Fruit fly (Drosophila melanogaster) whole organism, embryonic: ENCODE data around the gene Socs36E.

ENCODE experiments used
- CG10209 ChIP-seq: fragments of 200-800 bp; sonication (Bioruptor generic); optimal IDR thresholded peaks from 3 replicates; lab custom pipeline; 2017; ENCODE audit warnings: missing biosample characterization, mild to moderate bottlenecking, missing genetic modification characterization, missing genetic modification reagents
- CG10654 ChIP-seq: fragments of 200-800 bp; sonication (Bioruptor generic); optimal IDR thresholded peaks from 2 replicates; lab custom pipeline; 2016; ENCODE audit warnings: missing biosample characterization, missing genetic modification characterization
- CG11504 ChIP-seq: fragments of 200-800 bp; sonication (Bioruptor generic); optimal IDR thresholded peaks from 3 replicates; lab custom pipeline; 2019; ENCODE audit warnings: missing biosample characterization, mild to moderate bottlenecking, missing genetic modification characterization, moderate library complexity
- CG12659 ChIP-seq: fragments of 200-800 bp; sonication (Bioruptor generic); optimal IDR thresholded peaks from 3 replicates; lab custom pipeline; 2017; ENCODE audit warnings: mild to moderate bottlenecking, missing biosample characterization, missing genetic modification reagents, missing genetic modification characterization
- CG13296 ChIP-seq: fragments of 200-800 bp; sonication (Bioruptor generic); optimal IDR thresholded peaks from 3 replicates; lab custom pipeline; 2018; ENCODE audit warnings: missing biosample characterization, mild to moderate bottlenecking, missing genetic modification characterization
- CG14667 ChIP-seq: fragments of 200-800 bp; sonication (Bioruptor generic); IDR thresholded peaks from 2 replicates; pipeline ENCODE4 v1.3.6; 2022; ENCODE audit warnings: missing biosample characterization, missing genetic modification characterization
- CG15514 ChIP-seq: fragments of 200-800 bp; sonication (Bioruptor generic); optimal IDR thresholded peaks from 3 replicates; lab custom pipeline; 2017; ENCODE audit warnings: missing biosample characterization, missing genetic modification characterization, mild to moderate bottlenecking, moderate library complexity, missing genetic modification reagents
- CG16863 ChIP-seq: fragments of 200-800 bp; sonication (Bioruptor generic); optimal IDR thresholded peaks from 3 replicates; lab custom pipeline; 2016; ENCODE audit warnings: missing biosample characterization, missing genetic modification characterization
- CG17328 ChIP-seq: fragments of 200-800 bp; sonication (Bioruptor generic); IDR thresholded peaks from 2 replicates; pipeline ENCODE4 v1.3.6; 2022; ENCODE audit warnings: missing biosample characterization, missing genetic modification characterization
- CG17802 ChIP-seq: fragments of 200-800 bp; sonication (Bioruptor generic); optimal IDR thresholded peaks from 2 replicates; lab custom pipeline; 2018; ENCODE audit warnings: missing biosample characterization, mild to moderate bottlenecking, missing genetic modification characterization, moderate library complexity
- CG17912 ChIP-seq: fragments of 200-800 bp; sonication (Bioruptor generic); optimal IDR thresholded peaks from 2 replicates; lab custom pipeline; 2018; ENCODE audit warnings: missing biosample characterization, mild to moderate bottlenecking, missing genetic modification characterization
- CG31388 ChIP-seq: fragments of 200-800 bp; sonication (Bioruptor generic); optimal IDR thresholded peaks from 2 replicates; lab custom pipeline; 2016; ENCODE audit warnings: missing biosample characterization, missing genetic modification characterization
- CG3281 ChIP-seq: fragments of 200-800 bp; sonication (Bioruptor generic); optimal IDR thresholded peaks from 3 replicates; lab custom pipeline; 2017; ENCODE audit warnings: missing biosample characterization, mild to moderate bottlenecking, missing genetic modification characterization
- CG34422 ChIP-seq: fragments of 200-800 bp; sonication (Bioruptor generic); IDR thresholded peaks from 3 replicates; pipeline ENCODE4 v1.3.6; 2022; ENCODE audit warnings: missing biosample characterization, missing genetic modification characterization
- CG5953 ChIP-seq: fragments of 200-800 bp; sonication (Bioruptor generic); IDR thresholded peaks from 2 replicates; pipeline ENCODE4 v1.3.6; 2022; ENCODE audit warnings: missing biosample characterization, missing genetic modification characterization
- CG7357 ChIP-seq: fragments of 200-800 bp; sonication (Bioruptor generic); IDR thresholded peaks from 3 replicates; pipeline ENCODE4 v1.3.6; 2022; ENCODE audit warnings: missing biosample characterization, missing genetic modification characterization
- CG8290 ChIP-seq, 3 experiments: fragments of 200-800 bp; sonication (Bioruptor generic); optimal IDR thresholded peaks; 2 replicates each; lab custom pipeline; 2016 to 2019; ENCODE audit warnings: missing biosample characterization in 3 of 3, missing genetic modification characterization in 3 of 3, mild to moderate bottlenecking in 2 of 3, moderate library complexity in 1 of 3
- CG8478 ChIP-seq: fragments of >200 bp; optimal IDR thresholded peaks from 2 replicates; lab custom pipeline; 2018
- CG9727 ChIP-seq: fragments of 200-800 bp; sonication (Bioruptor generic); optimal IDR thresholded peaks from 3 replicates; lab custom pipeline; 2017; ENCODE audit warnings: missing biosample characterization, mild to moderate bottlenecking, missing genetic modification characterization
- CrebB ChIP-seq: fragments of 200-800 bp; sonication (Bioruptor generic); optimal IDR thresholded peaks from 3 replicates; lab custom pipeline; 2018; ENCODE audit warnings: missing biosample characterization, mild to moderate bottlenecking, missing genetic modification characterization
- E2f1 ChIP-seq: fragments of 200-800 bp; sonication (Bioruptor generic); IDR thresholded peaks from 2 replicates; pipeline ENCODE4 v1.3.6; 2022; ENCODE audit warnings: missing biosample characterization, missing genetic modification characterization
- GATAe ChIP-seq: fragments of 200-800 bp; sonication (Bioruptor generic); conservative IDR thresholded peaks from 2 replicates; pipeline ENCODE4 v1.3.6; 2022; ENCODE audit warnings: missing biosample characterization, missing genetic modification characterization
- H15 ChIP-seq: fragments of 200-800 bp; sonication (Bioruptor generic); IDR thresholded peaks from 3 replicates; pipeline ENCODE4 v1.3.6; 2022; ENCODE audit warnings: missing biosample characterization, missing genetic modification characterization
- H2.0 ChIP-seq: fragments of 200-800 bp; sonication (Bioruptor generic); IDR thresholded peaks from 2 replicates; pipeline ENCODE4 v1.3.6; 2022; ENCODE audit warnings: missing biosample characterization, missing genetic modification characterization
- Hr39 ChIP-seq: fragments of >200 bp; optimal IDR thresholded peaks from 2 replicates; lab custom pipeline; 2017
- NC2β ChIP-seq: fragments of 200-800 bp; sonication (Bioruptor generic); optimal IDR thresholded peaks from 2 replicates; lab custom pipeline; 2016; ENCODE audit warnings: missing biosample characterization, missing genetic modification characterization
- Nf-YC ChIP-seq: fragments of 200-800 bp; optimal IDR thresholded peaks from 3 replicates; lab custom pipeline; 2019; ENCODE audit warnings: missing biosample characterization, mild to moderate bottlenecking, missing genetic modification characterization, moderate library complexity
- Optix ChIP-seq: fragments of 200-800 bp; sonication (Bioruptor generic); IDR thresholded peaks from 3 replicates; pipeline ENCODE4 v1.3.6; 2022; ENCODE audit warnings: missing biosample characterization, missing genetic modification characterization
- Xbp1 ChIP-seq: fragments of 200-800 bp; sonication (Bioruptor generic); optimal IDR thresholded peaks from 3 replicates; lab custom pipeline; 2016; ENCODE audit warnings: missing biosample characterization, mild to moderate bottlenecking, missing genetic modification characterization
- ac ChIP-seq: fragments of 200-800 bp; sonication (Bioruptor generic); optimal IDR thresholded peaks from 3 replicates; lab custom pipeline; 2017; ENCODE audit warnings: missing biosample characterization, mild to moderate bottlenecking, missing genetic modification characterization
- ato ChIP-seq: fragments of 200-800 bp; sonication (Bioruptor generic); IDR thresholded peaks from 2 replicates; pipeline ENCODE4 v1.3.6; 2022; ENCODE audit warnings: missing biosample characterization, missing genetic modification characterization; ENCODE audit not compliant: partially characterized antibody
- bab2 ChIP-seq: fragments of 200-800 bp; sonication (Bioruptor generic); optimal IDR thresholded peaks from 2 replicates; lab custom pipeline; 2016; ENCODE audit warnings: missing biosample characterization, missing genetic modification characterization
- bigmax ChIP-seq: fragments of 200-800 bp; sonication (Bioruptor generic); optimal IDR thresholded peaks from 2 replicates; lab custom pipeline; 2018; ENCODE audit warnings: missing biosample characterization, mild to moderate bottlenecking, missing genetic modification characterization
- ems ChIP-seq: fragments of 200-800 bp; sonication (Bioruptor generic); optimal IDR thresholded peaks from 3 replicates; lab custom pipeline; 2016; ENCODE audit warnings: missing biosample characterization, missing genetic modification characterization
- eve ChIP-seq, 2 experiments: fragments of >200 bp; optimal IDR thresholded peaks; 2 replicates each; lab custom pipeline; 2017; ENCODE audit warnings: missing biosample characterization in 2 of 2, missing genetic modification characterization in 2 of 2
- fu2 ChIP-seq: fragments of 200-800 bp; sonication (Bioruptor generic); optimal IDR thresholded peaks from 2 replicates; lab custom pipeline; 2016; ENCODE audit warnings: missing biosample characterization, missing genetic modification characterization
- gcm2 ChIP-seq: fragments of 200-800 bp; sonication (Bioruptor generic); optimal IDR thresholded peaks from 2 replicates; lab custom pipeline; 2016; ENCODE audit warnings: missing biosample characterization, missing genetic modification characterization
- grau ChIP-seq: fragments of 200-800 bp; optimal IDR thresholded peaks from 3 replicates; lab custom pipeline; 2019; ENCODE audit warnings: missing biosample characterization, mild to moderate bottlenecking, missing genetic modification characterization, moderate library complexity
- hth ChIP-seq: fragments of >200 bp; optimal IDR thresholded peaks from 2 replicates; lab custom pipeline; 2017; ENCODE audit warnings: inconsistent platforms
- jigr1 ChIP-seq: fragments of 200-800 bp; sonication (Bioruptor generic); IDR thresholded peaks from 3 replicates; pipeline ENCODE4 v1.3.6; 2022; ENCODE audit warnings: missing biosample characterization, missing genetic modification characterization
- jing ChIP-seq: fragments of 200-800 bp; sonication (Bioruptor generic); optimal IDR thresholded peaks from 2 replicates; lab custom pipeline; 2018; ENCODE audit warnings: missing biosample characterization, mild to moderate bottlenecking, missing genetic modification characterization
- lbe ChIP-seq: fragments of 200-800 bp; sonication (Bioruptor generic); optimal IDR thresholded peaks from 2 replicates; lab custom pipeline; 2016; ENCODE audit warnings: missing biosample characterization, mild to moderate bottlenecking, missing genetic modification characterization
- mirr ChIP-seq: fragments of 200-800 bp; sonication (Bioruptor generic); optimal IDR thresholded peaks from 3 replicates; lab custom pipeline; 2018; ENCODE audit warnings: missing biosample characterization, mild to moderate bottlenecking, missing genetic modification characterization
- odd ChIP-seq: fragments of 200-800 bp; sonication (Bioruptor generic); optimal IDR thresholded peaks from 2 replicates; lab custom pipeline; 2017; ENCODE audit warnings: missing biosample characterization, mild to moderate bottlenecking, missing genetic modification characterization
- sc ChIP-seq, 3 experiments: fragments of >200 bp in 2 of 3; fragments of 200-800 bp in 1 of 3; sonication (Bioruptor generic) in 1 of 3; optimal IDR thresholded peaks; 2 replicates in 2 of 3; 3 replicates in 1 of 3; lab custom pipeline; 2017; ENCODE audit warnings: mild to moderate bottlenecking in 1 of 3, missing biosample characterization in 1 of 3, missing genetic modification characterization in 1 of 3, missing genetic modification reagents in 1 of 3
- sisA ChIP-seq: fragments of 200-800 bp; sonication (Bioruptor generic); IDR thresholded peaks from 2 replicates; pipeline ENCODE4 v1.3.6; 2022; ENCODE audit warnings: missing biosample characterization, missing genetic modification characterization
- sqz ChIP-seq: fragments of 200-800 bp; sonication (Bioruptor generic); optimal IDR thresholded peaks from 3 replicates; lab custom pipeline; 2018; ENCODE audit warnings: missing biosample characterization, mild to moderate bottlenecking, missing genetic modification characterization
- ssp ChIP-seq: fragments of 200-800 bp; sonication (Bioruptor generic); IDR thresholded peaks from 2 replicates; pipeline ENCODE4 v1.3.6; 2022; ENCODE audit warnings: missing biosample characterization, missing genetic modification characterization
- yki ChIP-seq: fragments of >200 bp; optimal IDR thresholded peaks from 3 replicates; lab custom pipeline; 2018

Socs36E gene

DNA sequence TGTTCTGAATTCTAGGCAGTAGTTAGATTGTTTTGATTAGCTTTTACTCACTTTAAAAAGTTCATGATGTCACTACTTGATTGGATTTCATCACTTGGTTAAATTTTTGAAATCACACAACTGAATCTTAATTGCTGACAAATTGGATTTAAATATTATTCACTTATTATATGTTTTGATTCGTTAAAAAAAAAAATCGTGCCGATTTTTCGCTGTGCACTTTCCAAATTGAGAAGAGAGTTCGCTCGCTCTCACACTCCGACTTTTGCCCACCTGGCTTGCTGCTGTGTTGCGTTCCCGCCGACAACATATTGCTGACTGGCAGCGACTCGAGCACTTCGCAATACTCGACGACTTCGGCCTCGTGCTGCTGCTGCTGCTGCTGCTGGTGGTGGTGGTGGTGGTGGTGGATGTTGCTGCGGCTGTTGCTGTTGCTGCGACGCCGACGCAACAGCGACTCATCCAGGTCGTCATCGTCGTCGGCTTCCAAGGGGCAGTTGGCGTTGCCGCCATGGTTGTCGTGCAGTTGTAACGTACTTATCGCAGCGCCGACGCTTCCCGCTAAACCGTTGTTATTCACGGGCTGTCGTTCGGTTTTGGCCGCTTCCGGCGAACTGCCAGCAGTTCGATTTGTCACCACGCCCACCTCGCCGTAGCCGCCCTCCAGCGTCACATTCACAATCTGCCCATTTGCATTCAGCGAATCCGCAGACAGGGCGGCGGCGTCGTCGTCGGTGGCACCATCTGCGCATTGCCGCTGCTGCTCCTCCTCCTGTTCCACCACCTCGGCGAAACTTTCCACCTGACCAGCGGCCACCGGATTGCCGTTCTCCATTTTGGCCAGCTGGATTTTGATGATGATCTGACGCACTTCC is 10.5 kb downstream of the Socs36E start (continued):
- 0 out of 2 replicates have a peak, but pooled peaks have one; percentile 4 for TF ChIP-seq ssp
- TF ChIP-seq CG7357 (GFP tag; lab: Robert Waterston, UW): peak; percentile 60; the same call in 2 of the 3 replicates
- peak; percentile 43 for TF ChIP-seq CG13296 (GFP tag; lab: Kevin White, UChicago)
- TF ChIP-seq CG16863 (GFP tag; lab: Kevin White, UChicago): peak; percentile 56
- peak; percentile 68 for TF ChIP-seq CG9727 (GFP tag; lab: Kevin White, UChicago)
- TF ChIP-seq ato (GFP tag; lab: Robert Waterston, UW): no peak
- peak; percentile 62 for TF ChIP-seq CG10209
- peak; percentile 40 for TF ChIP-seq ems (GFP tag; lab: Kevin White, UChicago)
- TF ChIP-seq mirr (GFP tag; lab: Kevin White, UChicago): peak; percentile 51
- peak; percentile 30 for TF ChIP-seq jing
- no peak for TF ChIP-seq CG14667 (GFP tag; lab: Robert Waterston, UW)
- peak; percentile 49 for TF ChIP-seq odd
- TF ChIP-seq CG34422 (GFP tag; lab: Robert Waterston, UW): peak; percentile 38; the same call in 2 of the 3 replicates
- TF ChIP-seq lbe: peak; percentile 48
- TF ChIP-seq CG17912 (GFP tag; lab: Kevin White, UChicago): no peak
- no peak for TF ChIP-seq jigr1 (GFP tag; lab: Robert Waterston, UW)
- peak; percentile 68 for TF ChIP-seq Xbp1 (GFP tag; lab: Kevin White, UChicago)
- TF ChIP-seq CG12659 (GFP tag; lab: Kevin White, UChicago): peak; percentile 68
- peak; percentile 43 for TF ChIP-seq bab2 (GFP tag; lab: Kevin White, UChicago)
- peak; percentile 38; the same call in 1 of the 2 replicates for TF ChIP-seq sisA (GFP tag; lab: Robert Waterston, UW)
- peak; percentile 54 for TF ChIP-seq CG17328 (GFP tag; lab: Robert Waterston, UW)
- no peak for TF ChIP-seq bigmax (GFP tag; lab: Kevin White, UChicago)
- peak; percentile 47 for TF ChIP-seq E2f1 (GFP tag; lab: Robert Waterston, UW)
- TF ChIP-seq eve (GFP tag; optimal IDR thresholded peaks at IDR 0.05; lab: Kevin White, UChicago): no peak
- peak; percentile 9 for TF ChIP-seq NC2β
- TF ChIP-seq grau (tag; lab: Kevin White, UChicago): peak; percentile 69
- TF ChIP-seq H2.0 (GFP tag; lab: Robert Waterston, UW): peak; percentile 33; the same call in 1 of the 2 replicates
- TF ChIP-seq ac (GFP tag; lab: Kevin White, UChicago): peak; percentile 14
- TF ChIP-seq H15 (GFP tag; lab: Robert Waterston, UW): peak; percentile 56; the same call in 2 of the 3 replicates
- no peak for TF ChIP-seq hth (lab: Kevin White, UChicago)
- TF ChIP-seq Hr39 (lab: Kevin White, UChicago): no peak
- peak; percentile 68 for TF ChIP-seq CG3281
- TF ChIP-seq CG11504 (tag; lab: Kevin White, UChicago): peak; percentile 97
- TF ChIP-seq yki (lab: Kevin White, UChicago): no peak
- TF ChIP-seq Nf-YC (tag; lab: Kevin White, UChicago): peak; percentile 41
- TF ChIP-seq CG31388: no peak
- no peak for TF ChIP-seq sc (optimal IDR thresholded peaks at IDR 0.05; lab: Kevin White, UChicago)
- TF ChIP-seq sc (GFP tag; optimal IDR thresholded peaks at IDR 0.05; lab: Kevin White, UChicago): peak; percentile 38
- TF ChIP-seq CG5953: 0 out of 2 replicates have a peak, but pooled peaks have one; percentile 12
- TF ChIP-seq CrebB (tag; lab: Kevin White, UChicago): no peak
- no peak for TF ChIP-seq GATAe (GFP tag; lab: Robert Waterston, UW)
- TF ChIP-seq gcm2 (GFP tag; lab: Kevin White, UChicago): peak; percentile 42
- TF ChIP-seq CG8478 (lab: Kevin White, UChicago): peak; percentile 70
- peak; percentile 4 for TF ChIP-seq CG17802 (tag; lab: Kevin White, UChicago)
- TF ChIP-seq sqz (GFP tag; lab: Kevin White, UChicago): peak; percentile 23
- TF ChIP-seq CG10654 (GFP tag; lab: Kevin White, UChicago): peak; percentile 62
- 0 out of 3 replicates have a peak, but pooled peaks have one; percentile 22 for TF ChIP-seq Optix
- TF ChIP-seq fu2 (GFP tag; lab: Kevin White, UChicago): peak; percentile 54
- peak; percentile 50 for TF ChIP-seq CG15514 (GFP tag; lab: Kevin White, UChicago)
- TF ChIP-seq CG8290 (GFP tag; optimal IDR thresholded peaks at IDR 0.05; lab: Kevin White, UChicago): peak; percentile 12
- peak in 1 of 2 experiments; percentile 54 for TF ChIP-seq CG8290 (tag; optimal IDR thresholded peaks at IDR 0.05; lab: Kevin White, UChicago)
